Fruit fly (Drosophila melanogaster): ENCODE data around the gene Meltrin.

Meltrin gene

dm6 chr3R:14649307-14650239 lies 47.5 kb downstream of the Meltrin start:
- TF ChIP-seq CG30431 (GFP tag; optimal IDR thresholded peaks at IDR 0.05) (no peak), Blimp-1 (GFP tag; optimal IDR thresholded peaks at IDR 0.05) (no peak), Dref (GFP tag; IDR thresholded peaks at IDR 0.05) (no peak), sug (tag; optimal IDR thresholded peaks at IDR 0.05) (no peak), gsb-n (tag; optimal IDR thresholded peaks at IDR 0.05) (no peak), CG8924 (tag; optimal IDR thresholded peaks at IDR 0.05) (peak; percentile 29), CG6813 (GFP tag; optimal IDR thresholded peaks at IDR 0.05) (no peak), CoRest (tag; optimal IDR thresholded peaks at IDR 0.05) (no peak), BEAF-32 (GFP tag; optimal IDR thresholded peaks at IDR 0.05) (no peak), HLH4C (GFP tag; IDR thresholded peaks at IDR 0.05; ENCODE audit: partially characterized antibody) (no peak), hkb (optimal IDR thresholded peaks at IDR 0.05) (no peak), hkb (GFP tag; IDR thresholded peaks at IDR 0.05) (no peak), ab (GFP tag; optimal IDR thresholded peaks at IDR 0.05) (no peak), Hmx (GFP tag; optimal IDR thresholded peaks at IDR 0.05) (peak; percentile 51), Antp (GFP tag; optimal IDR thresholded peaks at IDR 0.05) (no peak), toy (GFP tag; IDR thresholded peaks at IDR 0.05) (no peak), Scr (GFP tag; IDR thresholded peaks at IDR 0.05; ENCODE audit: partially characterized antibody) (no peak), Lim3 (GFP tag; IDR thresholded peaks at IDR 0.05) (no peak), GATAe (GFP tag; conservative IDR thresholded peaks at IDR 0.05) (no peak), Abd-B (GFP tag; optimal IDR thresholded peaks at IDR 0.05) (no peak), Drgx (GFP tag; IDR thresholded peaks at IDR 0.05) (peak; percentile 79), TFAM (GFP tag; optimal IDR thresholded peaks at IDR 0.05) (no peak), CG8478 (optimal IDR thresholded peaks at IDR 0.05) (no peak), Atf6 (GFP tag; IDR thresholded peaks at IDR 0.05) (no peak), Taf1 (GFP tag; IDR thresholded peaks at IDR 0.05) (no peak), CG13424 (tag; optimal IDR thresholded peaks at IDR 0.05) (no peak), Six4 (GFP tag; optimal IDR thresholded peaks at IDR 0.05) (no peak), cato (GFP tag; optimal IDR thresholded peaks at IDR 0.05; ENCODE audit: borderline replicate concordance) (no peak), ewg (GFP tag; optimal IDR thresholded peaks at IDR 0.05) (peak; percentile 23), nau (GFP tag; optimal IDR thresholded peaks at IDR 0.05) (no peak), CG10959 (GFP tag; IDR thresholded peaks at IDR 0.05) (no peak), CG10654 (GFP tag; optimal IDR thresholded peaks at IDR 0.05) (no peak), Oaz (GFP tag; IDR thresholded peaks at IDR 0.05) (no peak), MBD-R2 (GFP tag; IDR thresholded peaks at IDR 0.05) (no peak), CG4854 (GFP tag; optimal IDR thresholded peaks at IDR 0.05) (no peak), ase (GFP tag; IDR thresholded peaks at IDR 0.05) (no peak), Dip2 (GFP tag; IDR thresholded peaks at IDR 0.05) (no peak), phol (tag; optimal IDR thresholded peaks at IDR 0.05) (peak; percentile 34), Meics (GFP tag; optimal IDR thresholded peaks at IDR 0.05) (no peak), CG43689 (GFP tag; IDR thresholded peaks at IDR 0.05) (no peak), CG3995 (GFP tag; optimal IDR thresholded peaks at IDR 0.05) (peak; percentile 9), Mes4 (GFP tag; optimal IDR thresholded peaks at IDR 0.05) (no peak), grau (tag; optimal IDR thresholded peaks at IDR 0.05) (no peak), CG1647 (GFP tag; optimal IDR thresholded peaks at IDR 0.05) (no peak), corto (GFP tag; optimal IDR thresholded peaks at IDR 0.05) (peak; percentile 74), CG15479 (GFP tag; optimal IDR thresholded peaks at IDR 0.05) (peak; percentile 26), CG4360 (GFP tag; IDR thresholded peaks at IDR 0.05) (0 out of 2 replicates have a peak, but pooled peaks have one; percentile 34), nerfin-2 (GFP tag; IDR thresholded peaks at IDR 0.05; ENCODE audit: partially characterized antibody) (no peak), CG17568 (GFP tag; optimal IDR thresholded peaks at IDR 0.05) (no peak), CG6854 (GFP tag; optimal IDR thresholded peaks at IDR 0.05) (no peak)

Data from whole organism, embryonic.